Fruit fly (Drosophila melanogaster): ENCODE results near the gene Hmx.

Gene Hmx

DNA sequence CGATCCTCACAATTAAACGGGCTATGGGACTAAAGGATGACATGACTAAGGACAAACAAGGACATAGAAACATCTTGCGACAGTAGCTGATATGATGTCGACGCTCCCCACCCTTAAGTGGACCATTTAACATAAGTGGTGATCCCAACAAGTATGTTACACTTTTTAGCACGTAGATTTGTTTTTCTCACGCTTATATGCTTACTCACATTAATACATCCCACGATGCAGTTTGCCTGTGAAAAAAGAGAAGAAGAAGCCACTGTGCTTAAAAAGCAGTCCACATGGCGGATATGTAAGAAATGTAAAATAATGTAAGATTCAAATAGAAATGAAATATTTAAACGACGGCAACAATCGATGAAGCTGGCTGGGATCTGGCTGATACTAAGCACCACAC lies 56.3 kb downstream of the Hmx start (continued):
- TF ChIP-seq knrl (GFP tag; IDR thresholded peaks at IDR 0.05; ENCODE audit: partially characterized antibody) = no peak
- no peak for TF ChIP-seq CG5245 (GFP tag; optimal IDR thresholded peaks at IDR 0.05)
- TF ChIP-seq BEAF-32 (GFP tag; optimal IDR thresholded peaks at IDR 0.05) = no peak
- no peak for TF ChIP-seq jumu (GFP tag; optimal IDR thresholded peaks at IDR 0.05)
- no peak for TF ChIP-seq Sry-β (GFP tag; optimal IDR thresholded peaks at IDR 0.05)
- TF ChIP-seq Deaf1 (tag; optimal IDR thresholded peaks at IDR 0.05) = no peak
- no peak for TF ChIP-seq CG4404 (GFP tag; IDR thresholded peaks at IDR 0.05)
- no peak for TF ChIP-seq CG8089 (GFP tag; optimal IDR thresholded peaks at IDR 0.05)
- TF ChIP-seq CG13424 (tag; optimal IDR thresholded peaks at IDR 0.05) = no peak
- no peak for TF ChIP-seq Eip74EF (GFP tag; optimal IDR thresholded peaks at IDR 0.05)

DNA sequence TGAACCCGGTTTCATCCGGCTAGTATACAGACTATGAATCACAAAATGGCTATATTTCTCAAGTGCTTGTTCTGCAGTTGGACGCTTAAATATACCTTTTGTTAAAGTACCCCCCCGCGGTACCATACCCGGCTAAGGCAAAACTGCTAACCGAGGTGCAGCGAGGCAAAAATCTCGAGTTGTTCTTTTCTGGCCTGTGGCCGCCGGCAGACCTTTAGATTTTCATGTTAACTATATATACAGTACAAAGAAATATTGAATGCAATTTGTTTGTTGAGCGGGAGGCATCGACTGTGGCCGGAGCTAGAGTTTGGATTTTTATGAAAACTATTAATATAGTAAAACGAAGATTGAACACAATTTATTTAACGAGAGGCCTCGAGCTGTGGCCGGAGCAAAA lies 57.0 kb downstream of the Hmx start:
- TF ChIP-seq CG14860 (GFP tag; IDR thresholded peaks at IDR 0.05; ENCODE audit: partially characterized antibody) = no peak
- no peak for TF ChIP-seq Oaz (GFP tag; IDR thresholded peaks at IDR 0.05)
- TF ChIP-seq pros (GFP tag; optimal IDR thresholded peaks at IDR 0.05) = no peak
- TF ChIP-seq CG8359 (GFP tag; optimal IDR thresholded peaks at IDR 0.05; ENCODE audit: borderline replicate concordance) = no peak
- 0 out of 3 replicates have a peak, but pooled peaks have one; percentile 58 for TF ChIP-seq CG2199 (GFP tag; IDR thresholded peaks at IDR 0.05)
- TF ChIP-seq zf30C (GFP tag; optimal IDR thresholded peaks at IDR 0.05) = no peak
- TF ChIP-seq Dad (GFP tag; optimal IDR thresholded peaks at IDR 0.05) = no peak
- TF ChIP-seq HmgD (GFP tag; optimal IDR thresholded peaks at IDR 0.05) = no peak
- TF ChIP-seq Oli (tag; optimal IDR thresholded peaks at IDR 0.05) = no peak
- no peak for TF ChIP-seq yki (optimal IDR thresholded peaks at IDR 0.05)
- no peak for TF ChIP-seq CG16863 (GFP tag; optimal IDR thresholded peaks at IDR 0.05)
- TF ChIP-seq CG10654 (GFP tag; optimal IDR thresholded peaks at IDR 0.05) = no peak
- no peak for TF ChIP-seq dan (GFP tag; IDR thresholded peaks at IDR 0.05)
- TF ChIP-seq caup (GFP tag; optimal IDR thresholded peaks at IDR 0.05; ENCODE audit: severe bottlenecking) = no peak
- TF ChIP-seq CG17328 (GFP tag; IDR thresholded peaks at IDR 0.05) = no peak
- peak; percentile 34 for TF ChIP-seq Bdp1 (GFP tag; optimal IDR thresholded peaks at IDR 0.05)
- TF ChIP-seq CG1832 (GFP tag; optimal IDR thresholded peaks at IDR 0.05) = no peak
- no peak for TF ChIP-seq CG10321 (GFP tag; IDR thresholded peaks at IDR 0.05)
- no peak for TF ChIP-seq CG32767 (GFP tag; IDR thresholded peaks at IDR 0.05)
- no peak for TF ChIP-seq CG9609 (GFP tag; optimal IDR thresholded peaks at IDR 0.05)
- TF ChIP-seq CG3065 (GFP tag; optimal IDR thresholded peaks at IDR 0.05) = no peak
- 0 out of 2 replicates have a peak, but pooled peaks have one; percentile 10 for TF ChIP-seq Drgx (GFP tag; IDR thresholded peaks at IDR 0.05)
- TF ChIP-seq CG8944 (GFP tag; optimal IDR thresholded peaks at IDR 0.05) = no peak
- no peak for TF ChIP-seq dm (GFP tag; optimal IDR thresholded peaks at IDR 0.05)
- no peak for TF ChIP-seq Hey (tag; optimal IDR thresholded peaks at IDR 0.05)
- TF ChIP-seq sna (GFP tag; IDR thresholded peaks at IDR 0.05; ENCODE audit: partially characterized antibody) = no peak
- no peak for TF ChIP-seq klu (GFP tag; IDR thresholded peaks at IDR 0.05)
- no peak for TF ChIP-seq Blimp-1 (GFP tag; optimal IDR thresholded peaks at IDR 0.05)
- no peak for TF ChIP-seq Hr78 (GFP tag; optimal IDR thresholded peaks at IDR 0.05)
- TF ChIP-seq pum (GFP tag; optimal IDR thresholded peaks at IDR 0.05) = no peak
- no peak for TF ChIP-seq eve (GFP tag; optimal IDR thresholded peaks at IDR 0.05)
- TF ChIP-seq sug (tag; optimal IDR thresholded peaks at IDR 0.05) = no peak
- TF ChIP-seq fd3F (GFP tag; optimal IDR thresholded peaks at IDR 0.05) = no peak
- no peak for TF ChIP-seq Antp (GFP tag; optimal IDR thresholded peaks at IDR 0.05)
- no peak for TF ChIP-seq dmrt99B (tag; optimal IDR thresholded peaks at IDR 0.05)
- peak; percentile 11 for TF ChIP-seq nom (GFP tag; optimal IDR thresholded peaks at IDR 0.05)
- no peak for TF ChIP-seq ewg (GFP tag; optimal IDR thresholded peaks at IDR 0.05)
- TF ChIP-seq onecut (GFP tag; IDR thresholded peaks at IDR 0.05) = no peak
- TF ChIP-seq pan (optimal IDR thresholded peaks at IDR 0.05) = no peak
- TF ChIP-seq pan (GFP tag; optimal IDR thresholded peaks at IDR 0.05 in 1 of 2, IDR thresholded peaks at IDR 0.05 in 1 of 2) = no peak
- TF ChIP-seq Mrtf (GFP tag; IDR thresholded peaks at IDR 0.05) = no peak
